Worm (Caenorhabditis elegans) whole organism, L2 larva: ENCODE data around the gene sre-46.

Experiments
- F13H6.1 ChIP-seq: sonication (generic microtip); optimal IDR thresholded peaks from 2 replicates; lab custom pipeline; 2016; ENCODE audit warnings: missing genetic modification characterization, missing compliant biosample characterization
- R02D3.7 ChIP-seq: fragments of 150-350 bp; optimal IDR thresholded peaks from 2 replicates; lab custom pipeline; 2014; ENCODE audit warnings: missing biosample characterization, missing genetic modification characterization
- Y55F3AM.14 ChIP-seq: fragments of 200-800 bp; sonication (Bioruptor generic); optimal IDR thresholded peaks from 2 replicates; lab custom pipeline; 2018; ENCODE audit warnings: mild to moderate bottlenecking, missing genetic modification characterization, missing compliant biosample characterization
- ZK546.5 ChIP-seq: sonication (generic microtip); optimal IDR thresholded peaks from 2 replicates; lab custom pipeline; 2017; ENCODE audit warnings: missing biosample characterization, missing genetic modification characterization
- alr-1 ChIP-seq: fragments of 150-350 bp; optimal IDR thresholded peaks from 2 replicates; lab custom pipeline; 2014; ENCODE audit warnings: missing biosample characterization, missing genetic modification characterization
- aly-2 ChIP-seq: fragments of 150-350 bp; optimal IDR thresholded peaks from 2 replicates; lab custom pipeline; 2014; ENCODE audit warnings: missing biosample characterization, missing genetic modification characterization
- blmp-1 ChIP-seq: sonication (generic microtip); optimal IDR thresholded peaks from 2 replicates; lab custom pipeline; 2017; ENCODE audit warnings: missing genetic modification characterization, mild to moderate bottlenecking, missing compliant biosample characterization, antibody characterized with exemption, moderate library complexity; ENCODE audit not compliant: insufficient read depth
- ceh-82 ChIP-seq: fragments of 150-350 bp; optimal IDR thresholded peaks from 2 replicates; lab custom pipeline; 2014; ENCODE audit warnings: missing biosample characterization, missing genetic modification characterization
- crh-2 ChIP-seq: sonication (generic microtip); optimal IDR thresholded peaks from 2 replicates; lab custom pipeline; 2017; ENCODE audit warnings: missing biosample characterization, missing genetic modification characterization
- egl-27 ChIP-seq: sonication (generic microtip); optimal IDR thresholded peaks from 3 replicates; lab custom pipeline; 2017; ENCODE audit warnings: missing biosample characterization, missing genetic modification reagents, missing genetic modification characterization
- fos-1 ChIP-seq: fragments of 150-350 bp; optimal IDR thresholded peaks from 2 replicates; lab custom pipeline; 2014; ENCODE audit warnings: missing biosample characterization, missing genetic modification characterization
- gmeb-1 ChIP-seq: fragments of 150-350 bp; optimal IDR thresholded peaks from 2 replicates; lab custom pipeline; 2014; ENCODE audit warnings: missing biosample characterization, missing genetic modification characterization
- lin-13 ChIP-seq: fragments of 150-350 bp; optimal IDR thresholded peaks from 2 replicates; lab custom pipeline; 2014; ENCODE audit warnings: missing biosample characterization, missing genetic modification reagents, missing genetic modification characterization
- lin-39 ChIP-seq: fragments of 150-350 bp; optimal IDR thresholded peaks from 2 replicates; lab custom pipeline; 2014; ENCODE audit warnings: missing biosample characterization, missing genetic modification reagents, missing genetic modification characterization
- lsy-2 ChIP-seq, 2 experiments: fragments of 150-350 bp in 1 of 2; sonication (generic microtip) in 1 of 2; optimal IDR thresholded peaks; 2 replicates each; lab custom pipeline; 2014 to 2017; ENCODE audit warnings: missing biosample characterization in 2 of 2, missing genetic modification characterization in 2 of 2
- mbf-1 ChIP-seq: sonication (generic microtip); optimal IDR thresholded peaks from 2 replicates; lab custom pipeline; 2017; ENCODE audit warnings: missing biosample characterization, missing genetic modification characterization
- mdl-1 ChIP-seq, 2 experiments: fragments of 150-350 bp in 1 of 2; sonication (generic microtip) in 1 of 2; optimal IDR thresholded peaks; 2 replicates each; lab custom pipeline; 2017; ENCODE audit warnings: missing biosample characterization in 2 of 2, missing genetic modification characterization in 2 of 2
- nhr-12 ChIP-seq: fragments of 150-350 bp; optimal IDR thresholded peaks from 2 replicates; lab custom pipeline; 2014; ENCODE audit warnings: missing biosample characterization, missing genetic modification characterization
- nhr-129 ChIP-seq: fragments of 150-350 bp; optimal IDR thresholded peaks from 2 replicates; lab custom pipeline; 2014; ENCODE audit warnings: missing biosample characterization, missing genetic modification characterization
- nhr-21 ChIP-seq: fragments of 150-350 bp; optimal IDR thresholded peaks from 2 replicates; lab custom pipeline; 2014; ENCODE audit warnings: missing biosample characterization, missing genetic modification characterization
- nhr-237 ChIP-seq: fragments of 150-350 bp; optimal IDR thresholded peaks from 2 replicates; lab custom pipeline; 2014; ENCODE audit warnings: missing biosample characterization, missing genetic modification characterization
- nhr-25 ChIP-seq: fragments of 150-350 bp; sonication (generic microtip); optimal IDR thresholded peaks from 3 replicates; lab custom pipeline; 2014; ENCODE audit warnings: missing biosample characterization, missing genetic modification characterization
- nhr-6 ChIP-seq: fragments of 150-350 bp; optimal IDR thresholded peaks from 2 replicates; lab custom pipeline; 2014; ENCODE audit warnings: missing biosample characterization, missing genetic modification characterization
- nhr-77 ChIP-seq: fragments of 150-350 bp; optimal IDR thresholded peaks from 2 replicates; lab custom pipeline; 2014; ENCODE audit warnings: missing biosample characterization, missing genetic modification characterization
- peb-1 ChIP-seq: fragments of 150-350 bp; optimal IDR thresholded peaks from 2 replicates; lab custom pipeline; 2014; ENCODE audit warnings: missing biosample characterization, missing genetic modification characterization
- sem-4 ChIP-seq: fragments of 150-350 bp; optimal IDR thresholded peaks from 2 replicates; lab custom pipeline; 2014; ENCODE audit warnings: missing biosample characterization, missing genetic modification reagents, missing genetic modification characterization
- sma-3 ChIP-seq: sonication (generic microtip); optimal IDR thresholded peaks from 2 replicates; lab custom pipeline; 2016; ENCODE audit warnings: missing genetic modification reagents, missing genetic modification characterization, missing compliant biosample characterization
- sma-9 ChIP-seq, 2 experiments: fragments of 150-350 bp in 1 of 2; sonication (generic microtip) in 1 of 2; optimal IDR thresholded peaks; 2 replicates each; lab custom pipeline; 2014 to 2016; ENCODE audit warnings: missing genetic modification characterization in 2 of 2, mild to moderate bottlenecking in 1 of 2, missing biosample characterization in 1 of 2, missing compliant biosample characterization in 1 of 2, missing genetic modification reagents in 1 of 2, moderate library complexity in 1 of 2
- snpc-4 ChIP-seq: fragments of 150-350 bp; optimal IDR thresholded peaks from 2 replicates; lab custom pipeline; 2014; ENCODE audit warnings: missing biosample characterization, missing genetic modification characterization
- unc-55 ChIP-seq: fragments of 150-350 bp; sonication (generic microtip); optimal IDR thresholded peaks from 3 replicates; lab custom pipeline; 2014; ENCODE audit warnings: missing biosample characterization, missing genetic modification reagents, missing genetic modification characterization
- unc-62 ChIP-seq: fragments of 150-350 bp; optimal IDR thresholded peaks from 2 replicates; lab custom pipeline; 2014; ENCODE audit warnings: missing biosample characterization, missing genetic modification reagents, missing genetic modification characterization
- ztf-1 ChIP-seq: fragments of 200-800 bp; sonication (Bioruptor generic); conservative IDR thresholded peaks from 2 replicates; pipeline ENCODE4 v1.3.6; 2022; ENCODE audit warnings: missing genetic modification characterization, missing compliant biosample characterization
- ztf-11 ChIP-seq: sonication (generic microtip); optimal IDR thresholded peaks from 2 replicates; lab custom pipeline; 2017; ENCODE audit warnings: missing biosample characterization, missing genetic modification characterization

Gene sre-46

DNA sequence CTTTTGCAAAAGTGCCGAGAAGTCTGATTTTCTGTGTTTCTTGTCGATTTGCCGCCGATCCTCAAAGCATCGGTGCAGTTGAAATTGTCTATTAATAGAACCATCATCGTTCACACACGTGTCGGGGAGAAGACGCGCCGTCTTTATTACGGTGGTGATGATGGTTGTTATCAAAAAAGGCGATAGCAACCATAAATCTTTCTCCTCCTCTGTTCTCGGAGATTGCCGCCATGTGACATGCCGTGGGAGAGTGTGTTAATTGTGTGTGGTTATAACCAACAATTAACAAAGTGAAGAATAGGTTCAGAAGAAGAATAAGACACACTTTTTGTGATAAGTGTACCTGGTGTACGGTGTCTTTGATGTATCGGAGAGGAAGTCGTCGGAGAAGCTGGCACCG lies 40.1 kb downstream of the sre-46 start (continued):
- TF ChIP-seq lin-13 (GFP tag; lab: Kevin White, UChicago) (no peak), nhr-12 (no peak), ztf-11 (tag; lab: Kevin White, UChicago) (no peak), mbf-1 (tag; lab: Kevin White, UChicago) (no peak), nhr-237 (tag; lab: Kevin White, UChicago) (no peak), ztf-1 (GFP tag; lab: Robert Waterston, UW) (no peak), snpc-4 (tag; lab: Kevin White, UChicago) (no peak), R02D3.7 (tag; lab: Kevin White, UChicago) (no peak), lsy-2 (tag; optimal IDR thresholded peaks at IDR 0.05; lab: Kevin White, UChicago) (peak in 1 of 2 experiments; percentile 2), lin-39 (tag; lab: Kevin White, UChicago) (no peak), sma-9 (GFP tag; optimal IDR thresholded peaks at IDR 0.05; lab: Kevin White, UChicago) (no peak), sma-9 (tag; optimal IDR thresholded peaks at IDR 0.05; lab: Kevin White, UChicago) (no peak), ZK546.5 (no peak), nhr-6 (no peak), aly-2 (no peak), fos-1 (tag; lab: Kevin White, UChicago) (peak; percentile 42), crh-2 (tag; lab: Kevin White, UChicago) (peak; percentile 36), alr-1 (tag; lab: Kevin White, UChicago) (no peak), Y55F3AM.14 (GFP tag; lab: Kevin White, UChicago) (no peak), sem-4 (peak; percentile 29), mdl-1 (tag; optimal IDR thresholded peaks at IDR 0.05; lab: Kevin White, UChicago) (peak in 1 of 2 experiments; percentile 70), nhr-21 (tag; lab: Kevin White, UChicago) (peak; percentile 93), nhr-77 (no peak), peb-1 (tag; lab: Kevin White, UChicago) (no peak), ceh-82 (tag; lab: Kevin White, UChicago) (no peak), F13H6.1 (no peak), gmeb-1 (peak; percentile 30)

DNA sequence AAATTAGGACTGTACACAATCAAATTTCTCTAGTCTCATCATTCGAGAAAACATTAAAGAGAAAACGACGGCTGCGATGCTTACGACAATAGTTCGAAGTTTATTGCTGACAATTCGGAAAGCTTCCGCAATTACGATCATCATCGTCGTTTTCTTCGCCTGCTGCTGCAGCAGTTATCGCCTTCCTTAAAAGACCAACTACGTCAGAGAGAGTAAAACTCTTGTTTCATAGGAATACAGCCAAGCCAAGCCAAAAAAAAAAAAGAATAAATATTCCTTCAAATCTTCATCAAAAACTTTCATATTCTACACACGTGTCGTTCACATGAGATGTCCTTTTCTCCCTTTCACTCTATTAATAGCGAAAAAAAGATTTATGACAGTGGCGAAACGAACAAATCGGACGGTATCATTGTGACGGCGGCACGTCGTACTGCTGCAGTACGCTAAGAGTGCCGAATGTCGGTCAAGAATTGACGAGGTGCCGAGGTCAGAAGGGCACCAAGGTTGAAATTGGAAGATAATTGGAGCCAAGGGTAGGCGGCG lies 41.3 kb downstream of the sre-46 start:
- TF ChIP-seq egl-27 (tag; lab: Kevin White, UChicago): peak; percentile 1
- peak; percentile 91 for TF ChIP-seq sma-9 (GFP tag; optimal IDR thresholded peaks at IDR 0.05; lab: Kevin White, UChicago)
- TF ChIP-seq sma-9 (tag; optimal IDR thresholded peaks at IDR 0.05; lab: Kevin White, UChicago): no peak
- peak; percentile 46 for TF ChIP-seq nhr-25
- TF ChIP-seq peb-1 (tag; lab: Kevin White, UChicago): no peak
- TF ChIP-seq unc-62 (GFP tag; lab: Kevin White, UChicago): no peak
- no peak for TF ChIP-seq ZK546.5
- peak; percentile 81 for TF ChIP-seq nhr-21 (tag; lab: Kevin White, UChicago)
- peak; percentile 28 for TF ChIP-seq fos-1 (tag; lab: Kevin White, UChicago)
- TF ChIP-seq sma-3: peak; percentile 62
- peak; percentile 95 for TF ChIP-seq blmp-1 (tag; lab: Kevin White, UChicago)
- no peak for TF ChIP-seq Y55F3AM.14 (GFP tag; lab: Kevin White, UChicago)
- peak in 1 of 2 experiments; percentile 18 for TF ChIP-seq mdl-1 (tag; optimal IDR thresholded peaks at IDR 0.05; lab: Kevin White, UChicago)

DNA sequence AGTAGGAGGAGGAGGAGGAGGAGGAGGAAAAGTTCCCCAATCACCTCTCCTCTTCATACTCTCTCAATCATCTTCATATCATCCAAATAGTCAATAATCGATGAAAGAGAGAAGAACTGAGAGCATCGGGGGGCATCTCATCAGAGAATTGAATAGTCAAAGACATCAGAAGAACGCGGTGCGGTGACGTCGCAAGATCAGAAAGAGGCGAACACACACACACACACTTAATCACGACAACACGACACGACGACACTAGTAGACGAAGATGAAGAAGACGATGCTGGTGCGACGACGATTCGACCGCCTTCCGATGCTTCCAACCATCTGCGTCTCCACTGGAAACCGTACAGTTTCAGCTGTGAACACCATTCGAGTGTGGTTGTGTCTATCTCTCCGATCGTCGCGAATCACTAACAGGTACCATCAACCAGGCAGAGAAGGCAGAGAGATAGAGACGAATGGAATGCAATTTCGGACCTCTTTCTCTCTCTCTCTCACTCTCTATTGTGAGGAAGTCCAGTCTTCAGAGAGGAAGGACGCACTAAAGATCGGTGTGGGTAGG lies 42.5 kb downstream of the sre-46 start:
- TF ChIP-seq nhr-25: peak; percentile 75
- peak; percentile 85 for TF ChIP-seq sma-3
- TF ChIP-seq snpc-4 (tag; lab: Kevin White, UChicago): no peak
- peak; percentile 26 for TF ChIP-seq nhr-129 (tag; lab: Kevin White, UChicago)
- TF ChIP-seq unc-55 (GFP tag; lab: Kevin White, UChicago): no peak
- TF ChIP-seq fos-1 (tag; lab: Kevin White, UChicago): peak; percentile 9
- peak; percentile 52 for TF ChIP-seq blmp-1 (tag; lab: Kevin White, UChicago)
- peak; percentile 16 for TF ChIP-seq egl-27 (tag; lab: Kevin White, UChicago)
- no peak for TF ChIP-seq ztf-11 (tag; lab: Kevin White, UChicago)
- TF ChIP-seq crh-2 (tag; lab: Kevin White, UChicago): peak; percentile 23
- TF ChIP-seq Y55F3AM.14 (GFP tag; lab: Kevin White, UChicago): peak; percentile 47
- TF ChIP-seq sma-9 (GFP tag; optimal IDR thresholded peaks at IDR 0.05; lab: Kevin White, UChicago): peak; percentile 65
- TF ChIP-seq sma-9 (tag; optimal IDR thresholded peaks at IDR 0.05; lab: Kevin White, UChicago): peak; percentile 44
- TF ChIP-seq ZK546.5: no peak
- TF ChIP-seq lsy-2 (tag; optimal IDR thresholded peaks at IDR 0.05; lab: Kevin White, UChicago): peak in 1 of 2 experiments; percentile 12
- TF ChIP-seq nhr-21 (tag; lab: Kevin White, UChicago): peak; percentile 87
- TF ChIP-seq alr-1 (tag; lab: Kevin White, UChicago): no peak
